Worm (Caenorhabditis elegans): ENCODE measurements around the gene F52E1.5.

The F52E1.5 gene

DNA sequence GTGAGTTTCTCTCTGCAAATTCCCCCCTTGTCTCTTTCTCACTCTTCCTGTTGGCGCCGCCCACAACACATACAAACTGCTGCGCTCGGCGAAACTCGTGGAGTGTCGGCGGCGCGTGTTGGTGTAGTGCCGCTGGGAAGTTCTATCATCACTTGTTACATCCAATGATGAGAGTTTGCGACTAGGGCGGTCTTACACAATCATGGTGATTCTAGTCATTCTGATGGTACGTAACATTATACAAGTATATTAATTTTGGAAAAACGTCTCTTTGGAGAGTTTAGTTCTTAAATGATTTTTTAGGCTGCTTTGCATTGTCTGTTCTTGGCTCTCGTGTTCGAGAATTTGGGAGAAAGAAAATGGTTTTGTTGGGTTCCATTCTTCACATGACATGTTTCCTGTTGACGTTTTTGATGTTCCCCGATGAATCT lies 30.3 kb upstream of the F52E1.5 start:
- TF ChIP-seq elt-2 (tag; optimal IDR thresholded peaks at IDR 0.05) (peak; percentile 71), nhr-12 (tag; optimal IDR thresholded peaks at IDR 0.05) (no peak), mdl-1 (tag; optimal IDR thresholded peaks at IDR 0.05) (no peak), ceh-28 (tag; optimal IDR thresholded peaks at IDR 0.05) (peak; percentile 75), elt-3 (tag; optimal IDR thresholded peaks at IDR 0.05) (peak in 1 of 3 experiments; percentile 14), jun-1 (tag; optimal IDR thresholded peaks at IDR 0.05) (peak; percentile 33), unc-39 (tag; optimal IDR thresholded peaks at IDR 0.05) (no peak), ceh-9 (tag; optimal IDR thresholded peaks at IDR 0.05) (no peak), nhr-237 (tag; optimal IDR thresholded peaks at IDR 0.05) (no peak), pqm-1 (tag; optimal IDR thresholded peaks at IDR 0.05) (peak; percentile 84), ceh-16 (tag; optimal IDR thresholded peaks at IDR 0.05) (peak; percentile 7), lsy-12 (tag; optimal IDR thresholded peaks at IDR 0.05) (peak; percentile 36), fkh-10 (GFP tag; optimal IDR thresholded peaks at IDR 0.05) (no peak), ztf-4 (tag; optimal IDR thresholded peaks at IDR 0.05) (no peak), zag-1 (tag; optimal IDR thresholded peaks at IDR 0.05) (peak; percentile 9), ztf-11 (tag; optimal IDR thresholded peaks at IDR 0.05) (no peak), elt-1 (tag; optimal IDR thresholded peaks at IDR 0.05) (peak; percentile 19), nfya-1 (tag; optimal IDR thresholded peaks at IDR 0.05; ENCODE audit: insufficient read depth) (peak; percentile 94), snpc-4 (tag; optimal IDR thresholded peaks at IDR 0.05) (peak; percentile 99), fos-1 (tag; optimal IDR thresholded peaks at IDR 0.05) (peak; percentile 13), eor-1 (tag; optimal IDR thresholded peaks at IDR 0.05) (no peak), tbx-2 (tag; optimal IDR thresholded peaks at IDR 0.05) (peak; percentile 74), mml-1 (tag; optimal IDR thresholded peaks at IDR 0.05) (no peak), hmg-11 (tag; optimal IDR thresholded peaks at IDR 0.05) (peak; percentile 78), ama-1 (optimal IDR thresholded peaks at IDR 0.05) (peak; percentile 98), egl-27 (tag; optimal IDR thresholded peaks at IDR 0.05) (peak; percentile 63), daf-12 (tag; optimal IDR thresholded peaks at IDR 0.05) (no peak), pha-4 (tag; optimal IDR thresholded peaks at IDR 0.05) (peak; percentile 73), nhr-43 (tag; optimal IDR thresholded peaks at IDR 0.05; ENCODE audit: poor library complexity, severe bottlenecking) (peak; percentile 89), ceh-82 (tag; optimal IDR thresholded peaks at IDR 0.05) (peak; percentile 69), nhr-67 (tag; optimal IDR thresholded peaks at IDR 0.05) (no peak), lin-39 (tag; optimal IDR thresholded peaks at IDR 0.05) (peak; percentile 74), ZK546.5 (tag; optimal IDR thresholded peaks at IDR 0.05) (no peak), unc-62 (GFP tag; optimal IDR thresholded peaks at IDR 0.05) (peak; percentile 45), skn-1 (tag; optimal IDR thresholded peaks at IDR 0.05) (peak; percentile 68), aly-2 (tag; optimal IDR thresholded peaks at IDR 0.05) (peak; percentile 29), egl-5 (tag; optimal IDR thresholded peaks at IDR 0.05) (no peak), nhr-11 (tag; optimal IDR thresholded peaks at IDR 0.05) (no peak), nhr-77 (tag; optimal IDR thresholded peaks at IDR 0.05) (peak; percentile 45), nhr-23 (tag; optimal IDR thresholded peaks at IDR 0.05) (peak; percentile 85), fkh-2 (tag; optimal IDR thresholded peaks at IDR 0.05) (no peak), nhr-25 (tag; optimal IDR thresholded peaks at IDR 0.05) (peak; percentile 84), lin-15B (tag; optimal IDR thresholded peaks at IDR 0.05) (peak; percentile 70), sea-2 (GFP tag; optimal IDR thresholded peaks at IDR 0.05) (no peak), nhr-28 (tag; optimal IDR thresholded peaks at IDR 0.05) (no peak), R02D3.7 (tag; optimal IDR thresholded peaks at IDR 0.05) (peak; percentile 78), nhr-76 (tag; optimal IDR thresholded peaks at IDR 0.05) (no peak)

DNA sequence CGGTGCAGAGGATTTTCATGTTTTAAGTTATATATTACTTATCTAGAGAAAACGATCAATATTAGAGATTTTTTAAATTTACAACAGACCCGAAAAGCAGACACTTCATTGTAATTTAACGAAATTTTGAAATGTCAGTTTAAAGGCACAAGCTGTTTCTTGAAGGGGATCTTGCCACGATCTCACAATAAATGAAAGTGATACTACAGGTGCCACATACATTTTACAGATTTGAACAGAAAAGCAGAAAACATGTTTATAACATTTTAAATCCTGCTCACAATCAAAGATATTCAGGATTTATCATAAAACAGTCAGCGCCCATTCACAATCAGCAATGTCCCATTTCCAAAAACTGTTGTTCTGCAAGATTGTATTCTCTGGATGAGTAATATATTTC lies 29.4 kb upstream of the F52E1.5 start:
- TF ChIP-seq egl-27 (tag; optimal IDR thresholded peaks at IDR 0.05) (no peak), nhr-12 (tag; optimal IDR thresholded peaks at IDR 0.05) (no peak), daf-12 (tag; optimal IDR thresholded peaks at IDR 0.05) (no peak)

All from whole organism, L3 larva.